Fruit fly (Drosophila melanogaster) whole organism, embryonic: ENCODE results near the gene CG7974.

ENCODE experiments used
- Ada2b ChIP-seq: fragments of 200-800 bp; sonication (Bioruptor generic); IDR thresholded peaks from 2 replicates; pipeline ENCODE4 v1.3.6; 2022; ENCODE audit warnings: missing biosample characterization, missing genetic modification characterization
- Atf3 ChIP-seq: fragments of 200-800 bp; sonication (Bioruptor generic); optimal IDR thresholded peaks from 3 replicates; lab custom pipeline; 2016; ENCODE audit warnings: missing biosample characterization, missing genetic modification characterization
- Bgb ChIP-seq: fragments of 200-800 bp; sonication (Bioruptor generic); IDR thresholded peaks from 2 replicates; pipeline ENCODE4 v1.3.6; 2022; ENCODE audit warnings: missing biosample characterization, missing genetic modification characterization; ENCODE audit not compliant: partially characterized antibody
- CG11504 ChIP-seq: fragments of 200-800 bp; sonication (Bioruptor generic); optimal IDR thresholded peaks from 3 replicates; lab custom pipeline; 2019; ENCODE audit warnings: missing biosample characterization, mild to moderate bottlenecking, missing genetic modification characterization, moderate library complexity
- CG13123 ChIP-seq: fragments of 200-800 bp; sonication (Bioruptor generic); optimal IDR thresholded peaks from 2 replicates; lab custom pipeline; 2016; ENCODE audit warnings: missing biosample characterization, missing genetic modification characterization
- CG13296 ChIP-seq: fragments of 200-800 bp; sonication (Bioruptor generic); optimal IDR thresholded peaks from 3 replicates; lab custom pipeline; 2018; ENCODE audit warnings: missing biosample characterization, mild to moderate bottlenecking, missing genetic modification characterization
- CG13424 ChIP-seq: fragments of 200-800 bp; sonication (Bioruptor generic); optimal IDR thresholded peaks from 2 replicates; lab custom pipeline; 2019; ENCODE audit warnings: missing biosample characterization, mild to moderate bottlenecking, missing genetic modification characterization, moderate library complexity
- CG13624 ChIP-seq: fragments of 200-800 bp; sonication (Bioruptor generic); optimal IDR thresholded peaks from 2 replicates; lab custom pipeline; 2016; ENCODE audit warnings: missing biosample characterization, missing genetic modification characterization
- CG13894 ChIP-seq: fragments of 200-800 bp; sonication (Bioruptor generic); optimal IDR thresholded peaks from 3 replicates; lab custom pipeline; 2018; ENCODE audit warnings: missing biosample characterization, mild to moderate bottlenecking, missing genetic modification characterization, moderate library complexity
- CG15011 ChIP-seq: fragments of 200-800 bp; sonication (Bioruptor generic); optimal IDR thresholded peaks from 3 replicates; lab custom pipeline; 2018; ENCODE audit warnings: missing biosample characterization, mild to moderate bottlenecking, missing genetic modification characterization
- CG15601 ChIP-seq: fragments of 200-800 bp; sonication (Bioruptor generic); optimal IDR thresholded peaks from 3 replicates; lab custom pipeline; 2019; ENCODE audit warnings: missing biosample characterization, mild to moderate bottlenecking, missing genetic modification characterization, moderate library complexity
- CG18619 ChIP-seq: fragments of 200-800 bp; sonication (Bioruptor generic); optimal IDR thresholded peaks from 3 replicates; lab custom pipeline; 2017; ENCODE audit warnings: missing biosample characterization, mild to moderate bottlenecking, missing genetic modification characterization
- CG2129 ChIP-seq: fragments of 200-800 bp; sonication (Bioruptor generic); IDR thresholded peaks from 2 replicates; pipeline ENCODE4 v1.3.6; 2022; ENCODE audit warnings: missing biosample characterization, missing genetic modification characterization; ENCODE audit not compliant: partially characterized antibody
- CG2678 ChIP-seq: fragments of 200-800 bp; sonication (Bioruptor generic); optimal IDR thresholded peaks from 3 replicates; lab custom pipeline; 2019; ENCODE audit warnings: missing biosample characterization, mild to moderate bottlenecking, missing genetic modification characterization, moderate library complexity
- CG34224 ChIP-seq: fragments of 200-800 bp; sonication (Bioruptor generic); IDR thresholded peaks from 3 replicates; pipeline ENCODE4 v1.3.6; 2022; ENCODE audit warnings: missing biosample characterization, missing genetic modification characterization; ENCODE audit not compliant: partially characterized antibody
- CG6765 ChIP-seq: fragments of 200-800 bp; sonication (Bioruptor generic); optimal IDR thresholded peaks from 3 replicates; lab custom pipeline; 2017; ENCODE audit warnings: missing biosample characterization, mild to moderate bottlenecking, missing genetic modification characterization
- CG6791 ChIP-seq: fragments of 200-800 bp; sonication (Bioruptor generic); IDR thresholded peaks from 3 replicates; pipeline ENCODE4 v1.3.6; 2022; ENCODE audit warnings: missing biosample characterization, missing genetic modification characterization; ENCODE audit not compliant: partially characterized antibody
- CG7556 ChIP-seq: fragments of 200-800 bp; sonication (Bioruptor generic); optimal IDR thresholded peaks from 2 replicates; lab custom pipeline; 2017; ENCODE audit warnings: missing biosample characterization, mild to moderate bottlenecking, missing genetic modification characterization
- CG8281 ChIP-seq: fragments of 200-800 bp; sonication (Bioruptor generic); optimal IDR thresholded peaks from 2 replicates; lab custom pipeline; 2018; ENCODE audit warnings: missing biosample characterization, mild to moderate bottlenecking, missing genetic modification characterization, moderate library complexity
- CG9215 ChIP-seq: fragments of 200-800 bp; sonication (Bioruptor generic); IDR thresholded peaks from 2 replicates; pipeline ENCODE4 v1.3.6; 2022; ENCODE audit warnings: missing biosample characterization, missing genetic modification characterization
- CG9817 ChIP-seq: fragments of 200-800 bp; sonication (Bioruptor generic); optimal IDR thresholded peaks from 2 replicates; lab custom pipeline; 2018; ENCODE audit warnings: missing biosample characterization, mild to moderate bottlenecking, missing genetic modification characterization, moderate library complexity
- CG9876 ChIP-seq: fragments of 200-800 bp; sonication (Bioruptor generic); optimal IDR thresholded peaks from 2 replicates; lab custom pipeline; 2016; ENCODE audit warnings: missing biosample characterization, missing genetic modification characterization
- D19A ChIP-seq: fragments of 200-800 bp; optimal IDR thresholded peaks from 3 replicates; lab custom pipeline; 2019; ENCODE audit warnings: missing biosample characterization, mild to moderate bottlenecking, missing genetic modification characterization, moderate library complexity
- Deaf1 ChIP-seq: fragments of 200-800 bp; optimal IDR thresholded peaks from 3 replicates; lab custom pipeline; 2019; ENCODE audit warnings: missing biosample characterization, mild to moderate bottlenecking, missing genetic modification characterization, moderate library complexity
- Eip74EF ChIP-seq, 2 experiments: fragments of 200-800 bp in 1 of 2; fragments of >200 bp in 1 of 2; sonication (Bioruptor generic) in 1 of 2; optimal IDR thresholded peaks; 2 replicates each; lab custom pipeline; 2017 to 2019; ENCODE audit warnings: missing biosample characterization in 2 of 2, missing genetic modification characterization in 2 of 2, mild to moderate bottlenecking in 1 of 2, moderate library complexity in 1 of 2
- Elba2 ChIP-seq: fragments of 200-800 bp; sonication (Bioruptor generic); optimal IDR thresholded peaks from 3 replicates; lab custom pipeline; 2016; ENCODE audit warnings: missing biosample characterization, missing genetic modification characterization
- HLH4C ChIP-seq: fragments of 200-800 bp; sonication (Bioruptor generic); IDR thresholded peaks from 3 replicates; pipeline ENCODE4 v1.3.6; 2022; ENCODE audit warnings: missing biosample characterization, missing genetic modification characterization; ENCODE audit not compliant: partially characterized antibody
- Hr3 ChIP-seq: fragments of 200-800 bp; sonication (Bioruptor generic); optimal IDR thresholded peaks from 3 replicates; lab custom pipeline; 2016; ENCODE audit warnings: missing biosample characterization, missing genetic modification characterization
- MBD-R2 ChIP-seq: fragments of 200-800 bp; sonication (Bioruptor generic); IDR thresholded peaks from 2 replicates; pipeline ENCODE4 v1.3.6; 2022; ENCODE audit warnings: missing biosample characterization, missing genetic modification characterization
- Meics ChIP-seq: fragments of 200-800 bp; sonication (Bioruptor generic); optimal IDR thresholded peaks from 2 replicates; lab custom pipeline; 2017; ENCODE audit warnings: missing biosample characterization, mild to moderate bottlenecking, missing genetic modification characterization
- NC2β ChIP-seq: fragments of 200-800 bp; sonication (Bioruptor generic); optimal IDR thresholded peaks from 2 replicates; lab custom pipeline; 2016; ENCODE audit warnings: missing biosample characterization, missing genetic modification characterization
- Oaz ChIP-seq: fragments of 200-800 bp; sonication (Bioruptor generic); IDR thresholded peaks from 2 replicates; pipeline ENCODE4 v1.3.6; 2022; ENCODE audit warnings: missing biosample characterization, missing genetic modification characterization
- Opbp ChIP-seq: fragments of 200-800 bp; sonication (Bioruptor generic); IDR thresholded peaks from 3 replicates; pipeline ENCODE4 v1.3.6; 2022; ENCODE audit warnings: missing biosample characterization, missing genetic modification characterization; ENCODE audit not compliant: partially characterized antibody
- Tbp ChIP-seq: fragments of >200 bp; optimal IDR thresholded peaks from 2 replicates; lab custom pipeline; 2018; ENCODE audit warnings: missing biosample characterization, missing genetic modification characterization
- ab ChIP-seq: fragments of 200-800 bp; sonication (Bioruptor generic); optimal IDR thresholded peaks from 2 replicates; lab custom pipeline; 2016; ENCODE audit warnings: missing biosample characterization, missing genetic modification characterization
- ci ChIP-seq: fragments of 200-800 bp; sonication (Bioruptor generic); IDR thresholded peaks from 3 replicates; pipeline ENCODE4 v1.3.6; 2022; ENCODE audit warnings: missing biosample characterization, missing genetic modification characterization
- ems ChIP-seq: fragments of 200-800 bp; sonication (Bioruptor generic); optimal IDR thresholded peaks from 3 replicates; lab custom pipeline; 2016; ENCODE audit warnings: missing biosample characterization, missing genetic modification characterization
- h ChIP-seq: fragments of >200 bp; optimal IDR thresholded peaks from 2 replicates; lab custom pipeline; 2017
- ham ChIP-seq: fragments of 200-800 bp; sonication (Bioruptor generic); IDR thresholded peaks from 2 replicates; pipeline ENCODE4 v1.3.6; 2022; ENCODE audit warnings: missing biosample characterization, missing genetic modification characterization
- jumu ChIP-seq: fragments of 200-800 bp; sonication (Bioruptor generic); optimal IDR thresholded peaks from 3 replicates; lab custom pipeline; 2016; ENCODE audit warnings: missing biosample characterization, missing genetic modification characterization
- knrl ChIP-seq: fragments of 200-800 bp; sonication (Bioruptor generic); IDR thresholded peaks from 3 replicates; pipeline ENCODE4 v1.3.6; 2022; ENCODE audit warnings: missing biosample characterization, missing genetic modification characterization; ENCODE audit not compliant: partially characterized antibody
- mld ChIP-seq: fragments of 200-800 bp; sonication (Bioruptor generic); IDR thresholded peaks from 3 replicates; pipeline ENCODE4 v1.3.6; 2022; ENCODE audit warnings: missing biosample characterization, missing genetic modification characterization; ENCODE audit not compliant: partially characterized antibody
- nerfin-1 ChIP-seq: fragments of 200-800 bp; sonication (Bioruptor generic); optimal IDR thresholded peaks from 3 replicates; lab custom pipeline; 2019; ENCODE audit warnings: missing biosample characterization, mild to moderate bottlenecking, missing genetic modification characterization, moderate library complexity
- ro ChIP-seq: fragments of 200-800 bp; sonication (Bioruptor generic); IDR thresholded peaks from 2 replicates; pipeline ENCODE4 v1.3.6; 2022; ENCODE audit warnings: missing biosample characterization, missing genetic modification characterization
- sd ChIP-seq: fragments of 200-800 bp; sonication (Bioruptor generic); optimal IDR thresholded peaks from 3 replicates; lab custom pipeline; 2018; ENCODE audit warnings: missing biosample characterization, mild to moderate bottlenecking, missing genetic modification characterization, moderate library complexity
- ssp ChIP-seq: fragments of 200-800 bp; sonication (Bioruptor generic); IDR thresholded peaks from 2 replicates; pipeline ENCODE4 v1.3.6; 2022; ENCODE audit warnings: missing biosample characterization, missing genetic modification characterization
- trem ChIP-seq: fragments of 200-800 bp; optimal IDR thresholded peaks from 3 replicates; lab custom pipeline; 2019; ENCODE audit warnings: missing biosample characterization, mild to moderate bottlenecking, missing genetic modification characterization, moderate library complexity
- yki ChIP-seq: fragments of >200 bp; optimal IDR thresholded peaks from 3 replicates; lab custom pipeline; 2018
- zfh1 ChIP-seq: fragments of 200-800 bp; sonication (Bioruptor generic); IDR thresholded peaks from 3 replicates; pipeline ENCODE4 v1.3.6; 2022; ENCODE audit warnings: missing biosample characterization, missing genetic modification characterization

The CG7974 gene

DNA sequence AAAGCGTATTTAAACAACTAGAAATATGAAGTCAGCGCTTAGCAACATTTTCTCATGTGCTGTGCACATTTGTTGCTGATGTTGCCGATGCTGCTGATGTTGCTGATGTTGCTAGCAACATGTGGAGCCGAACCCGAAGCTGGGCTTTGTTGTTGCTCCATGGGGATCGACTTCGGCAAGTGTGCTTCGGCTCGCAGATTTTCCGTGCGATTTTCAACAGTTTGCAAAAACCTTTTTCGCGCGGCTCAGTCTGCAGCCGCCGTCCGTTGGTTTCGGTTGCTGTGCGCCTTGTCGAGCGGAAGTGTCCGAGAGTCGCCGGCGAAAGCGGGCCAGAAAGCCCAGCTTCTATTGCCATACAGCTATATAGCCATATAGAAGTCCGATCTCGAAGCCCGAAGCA lies 23.6 kb downstream of the CG7974 start (continued):
- TF ChIP-seq Opbp (GFP tag; lab: Robert Waterston, UW) (no peak), CG8281 (tag; lab: Kevin White, UChicago) (no peak), CG13894 (tag; lab: Kevin White, UChicago) (peak; percentile 54), ssp (GFP tag; lab: Robert Waterston, UW) (no peak), CG2678 (tag; lab: Kevin White, UChicago) (no peak), Eip74EF (GFP tag; optimal IDR thresholded peaks at IDR 0.05; lab: Kevin White, UChicago) (no peak), Tbp (no peak), CG9215 (GFP tag; lab: Robert Waterston, UW) (no peak), CG13424 (no peak), zfh1 (GFP tag; lab: Robert Waterston, UW) (0 out of 3 replicates have a peak, but pooled peaks have one; percentile 23), sd (tag; lab: Kevin White, UChicago) (no peak), Deaf1 (tag; lab: Kevin White, UChicago) (peak; percentile 92), CG11504 (peak; percentile 97), trem (tag; lab: Kevin White, UChicago) (no peak), ci (GFP tag; lab: Robert Waterston, UW) (0 out of 3 replicates have a peak, but pooled peaks have one; percentile 34)

DNA sequence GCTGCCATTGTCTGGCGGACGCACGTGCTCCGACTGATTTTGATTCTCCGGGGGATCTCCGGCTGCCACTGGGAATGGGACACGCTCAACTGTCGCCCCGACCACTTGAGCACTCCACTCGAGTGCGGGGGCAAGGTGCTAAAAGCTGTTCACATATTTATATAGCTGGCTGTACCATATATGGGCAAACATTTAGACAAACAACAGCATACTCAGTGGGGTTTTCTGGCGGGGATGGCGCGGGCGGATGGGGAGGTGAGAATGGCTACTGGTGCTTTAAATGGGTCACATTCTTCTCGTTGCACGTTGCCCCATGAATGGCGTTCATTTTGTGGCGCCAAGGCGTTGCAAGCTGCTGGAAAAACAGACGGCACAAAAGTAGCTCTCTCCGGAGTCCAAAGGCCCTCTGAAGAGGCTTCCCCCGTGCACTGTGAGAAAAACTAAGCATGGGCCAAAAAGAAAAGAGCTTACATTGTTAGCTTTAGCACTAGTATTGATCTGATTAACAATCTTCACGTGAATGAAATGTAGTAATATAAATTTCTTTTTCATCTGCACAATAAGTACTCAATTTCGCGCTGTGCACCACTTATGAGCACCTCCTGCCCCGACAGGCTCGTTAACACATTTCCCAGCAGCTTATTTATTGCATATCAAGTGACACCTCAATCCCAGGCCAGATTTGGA lies 25.9 kb downstream of the CG7974 start:
- TF ChIP-seq CG13123 (GFP tag; lab: Kevin White, UChicago) (no peak), Meics (GFP tag; lab: Kevin White, UChicago) (peak; percentile 28), CG15011 (GFP tag; lab: Kevin White, UChicago) (no peak), ci (GFP tag; lab: Robert Waterston, UW) (peak; percentile 58), h (no peak), CG34224 (no peak), Elba2 (GFP tag; lab: Kevin White, UChicago) (no peak), Hr3 (GFP tag; lab: Kevin White, UChicago) (peak; percentile 3), Bgb (GFP tag; lab: Robert Waterston, UW) (no peak), mld (no peak), ham (GFP tag; lab: Robert Waterston, UW) (no peak), nerfin-1 (tag; lab: Kevin White, UChicago) (peak; percentile 14), CG6791 (GFP tag; lab: Robert Waterston, UW) (no peak), knrl (GFP tag; lab: Robert Waterston, UW) (no peak), ems (GFP tag; lab: Kevin White, UChicago) (no peak), CG18619 (GFP tag; lab: Kevin White, UChicago) (peak; percentile 5), MBD-R2 (no peak), CG2129 (no peak), NC2β (GFP tag; lab: Kevin White, UChicago) (no peak), D19A (tag; lab: Kevin White, UChicago) (peak; percentile 8), Ada2b (GFP tag; lab: Robert Waterston, UW) (no peak), CG15601 (tag; lab: Kevin White, UChicago) (peak; percentile 35), Atf3 (GFP tag; lab: Kevin White, UChicago) (no peak), CG13296 (GFP tag; lab: Kevin White, UChicago) (no peak), HLH4C (GFP tag; lab: Robert Waterston, UW) (no peak), ro (GFP tag; lab: Robert Waterston, UW) (no peak), Oaz (GFP tag; lab: Robert Waterston, UW) (no peak), CG6765 (GFP tag; lab: Kevin White, UChicago) (peak; percentile 6), ab (GFP tag; lab: Kevin White, UChicago) (no peak), CG7556 (peak; percentile 8), yki (lab: Kevin White, UChicago) (no peak), jumu (GFP tag; lab: Kevin White, UChicago) (no peak), CG9876 (GFP tag; lab: Kevin White, UChicago) (no peak), CG9817 (tag; lab: Kevin White, UChicago) (no peak), CG13624 (GFP tag; lab: Kevin White, UChicago) (no peak)
